Worm (Caenorhabditis elegans): Measurements from ENCODE around the gene dvc-1.

ce11 chrV:11204452-11204851, 34.7 kb downstream of the dvc-1 start:
- TF ChIP-seq hmg-4 (GFP tag; optimal IDR thresholded peaks at IDR 0.05) (no peak), ama-1 (optimal IDR thresholded peaks at IDR 0.05) (no peak), hmbx-1 (tag; optimal IDR thresholded peaks at IDR 0.05) (no peak), F13C5.2 (tag; optimal IDR thresholded peaks at IDR 0.05) (no peak), flt-1 (GFP tag; IDR thresholded peaks at IDR 0.05) (no peak), hnd-1 (tag; optimal IDR thresholded peaks at IDR 0.05) (no peak), tbx-37 (GFP tag; conservative IDR thresholded peaks at IDR 0.05) (no peak), tbx-11 (GFP tag; IDR thresholded peaks at IDR 0.05) (no peak), aly-1 (tag; optimal IDR thresholded peaks at IDR 0.05) (no peak), sea-1 (GFP tag; conservative IDR thresholded peaks at IDR 0.05) (no peak), pes-1 (GFP tag; IDR thresholded peaks at IDR 0.05) (no peak), scrt-1 (GFP tag; IDR thresholded peaks at IDR 0.05) (no peak), ceh-36 (tag; optimal IDR thresholded peaks at IDR 0.05) (no peak), B0310.2 (tag; optimal IDR thresholded peaks at IDR 0.05) (no peak)

Data from whole organism, early embryonic.